Fruit fly (Drosophila melanogaster) whole organism, adult: ENCODE measurements around the gene CG18420.

Experiments used
- CG11617 ChIP-seq: fragments of 200-800 bp; sonication (Bioruptor generic); optimal IDR thresholded peaks from 2 replicates; lab custom pipeline; 2017; ENCODE audit warnings: mild to moderate bottlenecking, missing biosample characterization, missing genetic modification reagents, missing genetic modification characterization
- CG5204 ChIP-seq: fragments of 200-800 bp; sonication (Bioruptor generic); optimal IDR thresholded peaks from 2 replicates; lab custom pipeline; 2016; ENCODE audit warnings: missing biosample characterization, missing genetic modification characterization
- CG7101 ChIP-seq: fragments of 200-800 bp; sonication (Bioruptor generic); optimal IDR thresholded peaks from 2 replicates; lab custom pipeline; 2018; ENCODE audit warnings: missing biosample characterization, mild to moderate bottlenecking, missing genetic modification characterization, moderate library complexity
- kay ChIP-seq: fragments of 200-800 bp; sonication (Bioruptor generic); peaks from one replicate; lab custom pipeline; 2016; ENCODE audit warnings: missing biosample characterization, missing genetic modification characterization, borderline replicate concordance
- pad ChIP-seq: fragments of 200-800 bp; sonication (Bioruptor generic); optimal IDR thresholded peaks from 3 replicates; lab custom pipeline; 2017; ENCODE audit warnings: missing biosample characterization, missing genetic modification characterization, mild to moderate bottlenecking, moderate library complexity, missing genetic modification reagents

DNA sequence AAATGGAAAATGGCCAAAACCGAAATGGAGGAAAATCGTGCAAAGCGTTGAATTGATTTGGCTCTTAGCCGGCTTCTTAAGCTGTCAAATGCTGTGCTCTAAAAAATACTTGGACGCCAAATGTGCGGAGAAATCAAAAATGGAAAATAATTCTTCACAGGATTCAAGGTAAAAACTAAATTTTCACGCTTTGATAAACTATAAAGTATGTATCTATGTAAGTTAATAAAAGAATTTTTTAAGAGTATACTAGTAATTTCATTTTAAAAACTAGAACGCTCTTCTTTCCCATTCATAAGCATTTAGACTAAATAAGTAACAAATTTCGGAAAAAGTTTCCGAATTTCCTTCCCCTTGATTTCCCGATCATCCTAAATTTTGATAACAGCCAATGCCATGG, 34.0 kb downstream of the CG18420 start, which contains the start of gene CSN1a:
- TF ChIP-seq CG11617 (GFP tag; lab: Kevin White, UChicago), result no peak
- TF ChIP-seq CG7101, result no peak
- no peak for TF ChIP-seq CG5204 (GFP tag; lab: Kevin White, UChicago)
- TF ChIP-seq kay (GFP tag; lab: Kevin White, UChicago), result no peak
- TF ChIP-seq pad (GFP tag; lab: Kevin White, UChicago), result no peak
